Worm (Caenorhabditis elegans): ENCODE measurements around the gene cyp-31A5.

- TF ChIP-seq tbx-2 (tag; optimal IDR thresholded peaks at IDR 0.05) (no peak), F13H6.1 (tag; optimal IDR thresholded peaks at IDR 0.05) (no peak)
Measured at ce11 chrIV:13429240-13429639, 28.2 kb downstream of the cyp-31A5 start, which contains the start of gene K09B11.4.

All from whole organism, late embryonic.